Fruit fly (Drosophila melanogaster) whole organism, adult: Measurements from ENCODE around the gene CG46430.

Experiments
- CG7045 ChIP-seq: fragments of 200-800 bp; sonication (Bioruptor generic); optimal IDR thresholded peaks from 2 replicates; lab custom pipeline; 2017; ENCODE audit warnings: missing biosample characterization, mild to moderate bottlenecking, missing genetic modification characterization
- cnc ChIP-seq, 2 experiments: fragments of >200 bp; optimal IDR thresholded peaks; 2 replicates each; lab custom pipeline; 2017

dm6 chr3L:10439873-10440272 is 38.4 kb upstream of the CG46430 start:
- no peak for TF ChIP-seq CG7045 (GFP tag; lab: Kevin White, UChicago)
- no peak for TF ChIP-seq cnc (optimal IDR thresholded peaks at IDR 0.05; lab: Kevin White, UChicago)
